Fruit fly (Drosophila melanogaster): ENCODE data around the gene CG15395.

CG15395 gene

DNA sequence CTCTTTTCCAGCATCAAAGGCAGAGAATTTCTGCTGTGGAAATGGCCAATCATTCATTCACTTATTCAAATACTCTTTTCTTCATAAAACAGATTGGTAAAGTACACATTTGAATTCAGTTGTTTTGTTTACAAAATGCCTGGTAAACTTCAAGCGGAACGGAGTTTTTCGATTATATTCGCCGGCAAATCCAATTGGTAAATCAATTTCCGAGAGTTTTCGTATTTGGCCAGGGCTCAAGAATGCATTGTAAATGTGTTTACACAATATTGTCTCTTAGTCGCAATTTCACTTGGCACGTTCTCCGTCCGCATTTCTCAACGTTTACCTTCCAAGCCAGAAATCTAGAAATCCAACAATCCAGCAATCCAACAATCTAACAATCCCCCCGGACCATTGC lies 10.1 kb downstream of the CG15395 start, which contains the start of gene CG43403:
Gene CG43403 (plus strand): TSS at position 301 of the 400 bp plus-strand sequence.
- no peak for TF ChIP-seq Myc (optimal IDR thresholded peaks at IDR 0.05)
- TF ChIP-seq psq (optimal IDR thresholded peaks at IDR 0.05) = no peak
- TF ChIP-seq Sin3A (optimal IDR thresholded peaks at IDR 0.05) = no peak
- no peak for TF ChIP-seq ttk (optimal IDR thresholded peaks at IDR 0.05)

DNA sequence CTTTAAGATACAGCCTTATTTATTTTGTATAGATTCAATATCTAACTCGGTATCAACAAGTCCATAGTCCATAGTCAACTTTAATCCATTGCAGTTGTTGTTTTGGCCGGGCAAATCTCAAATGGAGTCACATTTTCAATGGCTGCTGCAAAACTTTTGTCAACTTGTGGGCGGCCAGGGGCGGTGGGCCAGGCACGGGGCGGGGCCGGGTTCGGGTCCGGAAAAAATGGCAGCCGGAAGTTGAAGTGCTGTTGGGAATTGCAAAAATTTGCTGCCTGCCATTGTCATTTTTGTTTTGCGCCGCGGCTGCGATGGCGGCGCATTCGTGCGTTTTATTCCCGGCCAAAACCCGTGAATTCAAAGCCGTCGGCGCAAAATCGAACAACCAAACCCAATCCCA lies 14.2 kb downstream of the CG15395 start:
- TF ChIP-seq ttk (optimal IDR thresholded peaks at IDR 0.05) (no peak), psq (optimal IDR thresholded peaks at IDR 0.05) (no peak), Myc (optimal IDR thresholded peaks at IDR 0.05) (no peak), Sin3A (optimal IDR thresholded peaks at IDR 0.05) (no peak), h (optimal IDR thresholded peaks at IDR 0.05) (no peak), insv (optimal IDR thresholded peaks at IDR 0.05) (no peak)

DNA sequence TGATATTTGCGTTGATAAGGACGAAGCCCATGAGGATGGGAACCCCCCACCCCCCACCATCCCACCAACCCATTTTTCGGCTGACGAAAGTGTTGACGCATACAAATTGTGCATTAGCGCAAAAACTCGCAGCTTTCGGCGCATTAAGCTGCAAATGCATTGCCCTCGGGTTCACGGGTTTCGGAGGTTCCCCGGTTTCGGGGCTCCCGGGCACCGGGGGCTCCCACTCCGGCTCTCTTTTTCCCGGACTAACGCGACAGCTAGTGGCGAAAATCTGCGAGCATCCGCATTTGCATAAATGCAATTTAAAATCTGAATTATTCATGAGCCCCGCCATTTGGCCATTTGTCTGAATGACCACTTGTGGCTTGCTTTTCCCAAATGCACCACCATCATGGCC lies 17.7 kb downstream of the CG15395 start:
- TF ChIP-seq psq (optimal IDR thresholded peaks at IDR 0.05) (no peak), h (optimal IDR thresholded peaks at IDR 0.05) (no peak), ttk (optimal IDR thresholded peaks at IDR 0.05) (no peak), Sin3A (optimal IDR thresholded peaks at IDR 0.05) (no peak), insv (optimal IDR thresholded peaks at IDR 0.05) (no peak), Myc (optimal IDR thresholded peaks at IDR 0.05) (no peak)

DNA sequence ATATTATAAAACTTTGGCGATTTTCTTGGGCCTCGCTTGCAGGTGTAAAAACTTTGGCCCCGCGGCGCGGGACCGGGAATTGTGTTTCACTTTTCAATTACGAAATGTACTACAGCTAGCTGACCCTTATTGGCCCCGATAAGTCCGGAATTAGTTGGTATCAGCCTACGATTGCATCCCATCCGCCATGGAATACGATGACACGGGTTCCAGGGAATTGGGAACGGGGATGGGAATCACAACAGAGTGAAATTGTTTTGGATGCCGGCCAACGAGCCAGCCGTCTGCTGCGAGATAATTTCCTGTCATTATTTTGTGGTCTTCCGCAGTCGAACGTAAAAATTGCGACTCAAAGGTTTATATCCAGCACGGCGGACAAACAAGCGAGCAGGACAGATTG lies 19.0 kb downstream of the CG15395 start:
- TF ChIP-seq Sin3A (optimal IDR thresholded peaks at IDR 0.05) = no peak
- no peak for TF ChIP-seq insv (optimal IDR thresholded peaks at IDR 0.05)
- TF ChIP-seq psq (optimal IDR thresholded peaks at IDR 0.05) = no peak
- TF ChIP-seq h (optimal IDR thresholded peaks at IDR 0.05) = no peak
- no peak for TF ChIP-seq ttk (optimal IDR thresholded peaks at IDR 0.05)
- no peak for TF ChIP-seq Myc (optimal IDR thresholded peaks at IDR 0.05)

DNA sequence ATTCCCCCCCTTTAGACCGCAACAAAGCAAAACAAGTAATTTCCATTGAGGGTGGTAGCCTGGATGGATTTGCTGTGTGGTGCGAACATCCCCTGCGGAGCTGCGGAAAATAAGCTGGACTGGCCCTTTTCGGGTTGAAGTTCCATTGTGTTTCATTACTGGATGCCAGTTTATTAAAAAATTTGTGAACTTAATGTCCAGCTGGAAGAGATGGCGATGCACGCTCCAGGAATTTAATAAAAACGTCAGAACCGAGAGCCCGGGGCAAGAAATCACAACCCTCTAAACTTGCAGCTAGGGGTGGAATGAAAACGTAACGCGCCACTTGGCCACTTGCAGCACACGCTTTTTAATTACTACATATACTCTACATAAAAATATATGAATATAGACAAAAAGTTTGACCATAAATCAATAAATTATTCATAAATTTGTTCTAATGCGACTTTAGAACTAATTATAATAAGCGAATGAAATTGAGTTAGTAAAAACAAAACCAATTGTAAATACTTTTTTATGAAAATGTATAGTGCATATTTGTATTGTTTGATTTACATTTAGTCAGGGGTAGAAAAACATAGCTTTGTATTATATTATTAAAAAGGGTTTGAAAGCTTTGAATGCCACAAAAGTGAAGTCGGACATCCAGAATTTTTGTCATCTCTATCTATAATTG lies 26.7 kb downstream of the CG15395 start:
- TF ChIP-seq Myc (optimal IDR thresholded peaks at IDR 0.05) = no peak
- TF ChIP-seq h (optimal IDR thresholded peaks at IDR 0.05) = no peak
- no peak for TF ChIP-seq insv (optimal IDR thresholded peaks at IDR 0.05)

DNA sequence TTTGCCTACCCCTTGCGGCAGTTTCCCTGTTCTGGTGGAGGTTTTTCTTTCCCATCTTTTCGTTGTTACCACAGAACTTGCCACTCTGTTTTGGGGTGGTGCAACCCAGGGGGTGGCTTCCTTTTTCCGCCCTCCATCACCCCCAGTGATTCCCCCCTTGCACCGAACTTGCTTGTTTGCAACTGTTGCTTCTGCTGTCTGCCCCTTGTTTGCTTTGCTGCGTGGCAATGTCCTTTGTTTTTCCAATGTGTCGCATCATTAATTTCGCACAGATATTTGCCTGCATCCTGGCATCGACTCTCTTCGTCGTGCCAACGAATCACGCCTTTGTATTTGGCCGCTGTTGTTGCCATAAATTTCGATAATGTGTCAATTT lies 27.2 kb downstream of the CG15395 start:
- no peak for TF ChIP-seq psq (optimal IDR thresholded peaks at IDR 0.05)
- TF ChIP-seq h (optimal IDR thresholded peaks at IDR 0.05) = no peak
- TF ChIP-seq ttk (optimal IDR thresholded peaks at IDR 0.05) = no peak
- TF ChIP-seq Myc (optimal IDR thresholded peaks at IDR 0.05) = no peak
- TF ChIP-seq Sin3A (optimal IDR thresholded peaks at IDR 0.05) = no peak
- no peak for TF ChIP-seq insv (optimal IDR thresholded peaks at IDR 0.05)

DNA sequence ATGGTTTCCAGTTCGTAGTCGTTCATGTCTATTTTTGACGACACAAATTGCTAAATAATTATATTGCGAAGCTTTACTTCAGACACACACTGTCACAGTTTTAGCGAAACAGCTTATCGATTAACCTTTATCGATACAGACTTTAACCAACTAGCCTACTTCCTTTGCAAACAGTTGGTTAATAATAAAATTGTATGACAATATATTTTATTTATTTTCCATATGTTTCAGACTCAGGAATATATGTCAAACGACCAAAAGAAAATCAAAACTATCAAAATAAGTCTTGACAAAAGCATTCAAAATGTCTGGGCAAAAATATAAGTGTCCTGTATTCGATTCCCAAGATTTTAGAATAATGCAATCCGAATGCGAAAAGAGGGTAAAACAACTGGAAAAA lies 37.8 kb downstream of the CG15395 start, which contains the start of the genes CG9962 and CG43851:
Gene CG9962 (minus strand): TSS at position 101 of the 400 bp plus-strand sequence.
Gene CG43851 (plus strand): TSS at position 267 of the 400 bp plus-strand sequence.
- TF ChIP-seq ttk (optimal IDR thresholded peaks at IDR 0.05) = no peak
- no peak for TF ChIP-seq insv (optimal IDR thresholded peaks at IDR 0.05)
- TF ChIP-seq psq (optimal IDR thresholded peaks at IDR 0.05) = no peak
- TF ChIP-seq Sin3A (optimal IDR thresholded peaks at IDR 0.05) = no peak
- no peak for TF ChIP-seq Myc (optimal IDR thresholded peaks at IDR 0.05)
- TF ChIP-seq h (optimal IDR thresholded peaks at IDR 0.05) = no peak

DNA sequence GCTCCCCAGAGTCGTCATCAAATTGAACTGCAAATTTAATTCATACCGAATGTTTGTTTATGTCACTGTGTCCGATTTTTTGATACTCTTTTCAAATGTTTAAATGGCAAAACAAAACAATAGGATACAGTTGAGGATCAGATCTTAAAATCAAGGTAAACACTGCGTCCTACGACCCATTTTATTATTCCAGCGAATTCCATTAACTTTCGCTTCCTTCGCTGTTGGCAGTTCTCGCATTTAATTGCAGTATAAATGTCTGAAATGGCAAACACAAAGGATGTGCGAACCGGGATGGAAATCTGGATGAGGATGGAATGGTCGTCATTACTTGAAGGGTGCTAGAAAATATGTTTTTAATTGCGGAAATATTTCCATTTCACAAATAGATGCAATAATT lies 42.5 kb downstream of the CG15395 start, which contains the start of gene CG33125:
Gene CG33125 (minus strand): TSS at position 101 of the 400 bp plus-strand sequence.
- TF ChIP-seq h (optimal IDR thresholded peaks at IDR 0.05) = no peak
- TF ChIP-seq Myc (optimal IDR thresholded peaks at IDR 0.05) = no peak
- TF ChIP-seq Sin3A (optimal IDR thresholded peaks at IDR 0.05) = no peak
- TF ChIP-seq psq (optimal IDR thresholded peaks at IDR 0.05) = no peak
- no peak for TF ChIP-seq ttk (optimal IDR thresholded peaks at IDR 0.05)
- no peak for TF ChIP-seq insv (optimal IDR thresholded peaks at IDR 0.05)

DNA sequence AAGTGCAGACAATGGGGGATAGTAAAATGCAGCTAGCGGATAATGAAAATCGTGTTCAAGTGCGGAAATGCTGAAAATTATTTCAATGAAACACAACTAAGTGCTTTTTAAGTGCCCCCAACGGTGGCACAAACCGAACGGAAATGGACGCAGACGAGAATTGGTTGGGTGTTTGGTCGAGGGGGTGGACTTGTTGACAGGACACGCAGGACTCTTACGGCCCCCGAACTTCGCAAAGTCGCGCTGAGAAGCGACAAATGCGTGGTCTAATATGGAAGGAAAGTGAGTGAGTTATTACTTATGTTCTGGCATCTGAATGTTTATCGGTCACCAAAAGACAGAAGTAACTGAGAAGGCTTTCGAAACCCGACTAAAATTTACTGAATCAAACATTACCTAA lies 43.0 kb downstream of the CG15395 start, which contains the start of gene Prosbeta4R1:
Gene Prosbeta4R1 (plus strand): TSS at position 301 of the 400 bp plus-strand sequence.
- TF ChIP-seq Sin3A (optimal IDR thresholded peaks at IDR 0.05) = no peak
- TF ChIP-seq insv (optimal IDR thresholded peaks at IDR 0.05) = no peak
- no peak for TF ChIP-seq ttk (optimal IDR thresholded peaks at IDR 0.05)
- TF ChIP-seq psq (optimal IDR thresholded peaks at IDR 0.05) = no peak
- TF ChIP-seq Myc (optimal IDR thresholded peaks at IDR 0.05) = no peak
- no peak for TF ChIP-seq h (optimal IDR thresholded peaks at IDR 0.05)

DNA sequence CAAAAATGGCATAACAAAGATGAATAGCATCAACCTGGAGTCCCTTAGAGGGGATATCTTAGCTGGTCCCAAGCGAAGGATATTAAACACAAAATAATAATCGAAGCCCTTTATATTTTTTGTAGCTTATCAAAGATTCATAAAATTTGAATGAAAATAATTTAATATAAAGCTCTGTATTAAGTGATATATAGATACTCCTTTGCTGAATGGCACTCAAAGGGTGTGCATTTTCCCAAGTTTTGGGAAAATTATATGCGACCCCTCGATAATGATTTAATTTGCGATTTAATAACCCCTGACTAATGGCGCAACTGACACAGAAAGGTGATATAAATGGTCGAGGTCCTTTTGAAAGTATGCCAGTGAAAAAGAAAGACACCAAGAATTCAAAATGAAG lies 44.0 kb downstream of the CG15395 start, which contains the start of gene Or23a:
Gene Or23a (plus strand): TSS at position 301 of the 400 bp plus-strand sequence.
- TF ChIP-seq ttk (optimal IDR thresholded peaks at IDR 0.05) (no peak), psq (optimal IDR thresholded peaks at IDR 0.05) (no peak), Sin3A (optimal IDR thresholded peaks at IDR 0.05) (no peak)

DNA sequence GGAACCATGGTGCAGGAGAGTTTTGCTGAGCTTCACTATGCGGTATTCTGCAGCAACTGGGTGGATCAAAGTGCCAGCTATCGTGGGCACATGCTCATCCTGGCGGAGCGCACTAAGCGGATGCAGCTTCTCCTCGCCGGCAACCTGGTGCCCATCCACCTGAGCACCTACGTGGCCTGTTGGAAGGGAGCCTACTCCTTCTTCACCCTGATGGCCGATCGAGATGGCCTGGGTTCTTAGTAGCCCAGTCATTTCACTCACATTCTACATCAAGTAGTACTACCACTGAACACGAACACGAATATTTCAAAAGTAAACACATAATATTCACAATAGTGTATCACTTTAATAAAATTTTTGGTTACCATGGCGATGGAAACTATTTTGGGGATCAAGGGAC lies 45.3 kb downstream of the CG15395 start, which contains the start of gene Prosbeta4R2:
Gene Prosbeta4R2 (plus strand): TSS at position 301 of the 400 bp plus-strand sequence.
- no peak for TF ChIP-seq h (optimal IDR thresholded peaks at IDR 0.05)
- no peak for TF ChIP-seq insv (optimal IDR thresholded peaks at IDR 0.05)
- no peak for TF ChIP-seq Myc (optimal IDR thresholded peaks at IDR 0.05)
- no peak for TF ChIP-seq ttk (optimal IDR thresholded peaks at IDR 0.05)
- TF ChIP-seq psq (optimal IDR thresholded peaks at IDR 0.05) = no peak
- no peak for TF ChIP-seq Sin3A (optimal IDR thresholded peaks at IDR 0.05)

All from Kc167 (cell line).